Worm (Caenorhabditis elegans) whole organism, L2 larva: Measurements from ENCODE around the gene chdh-1.

Source experiments
- C34F6.9 ChIP-seq: fragments of 150-350 bp; optimal IDR thresholded peaks from 2 replicates; lab custom pipeline; 2014; ENCODE audit warnings: missing biosample characterization, missing genetic modification characterization
- F13H6.1 ChIP-seq: sonication (generic microtip); optimal IDR thresholded peaks from 2 replicates; lab custom pipeline; 2016; ENCODE audit warnings: missing genetic modification characterization, missing compliant biosample characterization
- R02D3.7 ChIP-seq: fragments of 150-350 bp; optimal IDR thresholded peaks from 2 replicates; lab custom pipeline; 2014; ENCODE audit warnings: missing biosample characterization, missing genetic modification characterization
- ZK546.5 ChIP-seq: sonication (generic microtip); optimal IDR thresholded peaks from 2 replicates; lab custom pipeline; 2017; ENCODE audit warnings: missing biosample characterization, missing genetic modification characterization
- alr-1 ChIP-seq: fragments of 150-350 bp; optimal IDR thresholded peaks from 2 replicates; lab custom pipeline; 2014; ENCODE audit warnings: missing biosample characterization, missing genetic modification characterization
- blmp-1 ChIP-seq: sonication (generic microtip); optimal IDR thresholded peaks from 2 replicates; lab custom pipeline; 2017; ENCODE audit warnings: missing genetic modification characterization, mild to moderate bottlenecking, missing compliant biosample characterization, antibody characterized with exemption, moderate library complexity; ENCODE audit not compliant: insufficient read depth
- ceh-16 ChIP-seq: fragments of 150-350 bp; optimal IDR thresholded peaks from 2 replicates; lab custom pipeline; 2014; ENCODE audit warnings: missing biosample characterization, missing genetic modification characterization
- ceh-82 ChIP-seq: fragments of 150-350 bp; optimal IDR thresholded peaks from 2 replicates; lab custom pipeline; 2014; ENCODE audit warnings: missing biosample characterization, missing genetic modification characterization
- crh-2 ChIP-seq: sonication (generic microtip); optimal IDR thresholded peaks from 2 replicates; lab custom pipeline; 2017; ENCODE audit warnings: missing biosample characterization, missing genetic modification characterization
- dmd-4 ChIP-seq: sonication (generic microtip); optimal IDR thresholded peaks from 2 replicates; lab custom pipeline; 2017; ENCODE audit warnings: missing biosample characterization, missing genetic modification characterization
- egl-27 ChIP-seq: sonication (generic microtip); optimal IDR thresholded peaks from 3 replicates; lab custom pipeline; 2017; ENCODE audit warnings: missing biosample characterization, missing genetic modification reagents, missing genetic modification characterization
- elt-3 ChIP-seq: sonication (generic microtip); optimal IDR thresholded peaks from 2 replicates; lab custom pipeline; 2017; ENCODE audit warnings: missing biosample characterization, missing genetic modification characterization
- fos-1 ChIP-seq: fragments of 150-350 bp; optimal IDR thresholded peaks from 2 replicates; lab custom pipeline; 2014; ENCODE audit warnings: missing biosample characterization, missing genetic modification characterization
- lin-13 ChIP-seq: fragments of 150-350 bp; optimal IDR thresholded peaks from 2 replicates; lab custom pipeline; 2014; ENCODE audit warnings: missing biosample characterization, missing genetic modification reagents, missing genetic modification characterization
- lin-39 ChIP-seq: fragments of 150-350 bp; optimal IDR thresholded peaks from 2 replicates; lab custom pipeline; 2014; ENCODE audit warnings: missing biosample characterization, missing genetic modification reagents, missing genetic modification characterization
- lsy-2 ChIP-seq, 2 experiments: fragments of 150-350 bp in 1 of 2; sonication (generic microtip) in 1 of 2; optimal IDR thresholded peaks; 2 replicates each; lab custom pipeline; 2014 to 2017; ENCODE audit warnings: missing biosample characterization in 2 of 2, missing genetic modification characterization in 2 of 2
- mab-5 ChIP-seq: fragments of 150-350 bp; optimal IDR thresholded peaks from 2 replicates; lab custom pipeline; 2014; ENCODE audit warnings: missing biosample characterization, missing genetic modification characterization
- mdl-1 ChIP-seq, 2 experiments: fragments of 150-350 bp in 1 of 2; sonication (generic microtip) in 1 of 2; optimal IDR thresholded peaks; 2 replicates each; lab custom pipeline; 2017; ENCODE audit warnings: missing biosample characterization in 2 of 2, missing genetic modification characterization in 2 of 2
- nhr-11 ChIP-seq: fragments of 150-350 bp; optimal IDR thresholded peaks from 2 replicates; lab custom pipeline; 2014; ENCODE audit warnings: missing biosample characterization, missing genetic modification characterization
- nhr-12 ChIP-seq: fragments of 150-350 bp; optimal IDR thresholded peaks from 2 replicates; lab custom pipeline; 2014; ENCODE audit warnings: missing biosample characterization, missing genetic modification characterization
- nhr-129 ChIP-seq: fragments of 150-350 bp; optimal IDR thresholded peaks from 2 replicates; lab custom pipeline; 2014; ENCODE audit warnings: missing biosample characterization, missing genetic modification characterization
- nhr-21 ChIP-seq: fragments of 150-350 bp; optimal IDR thresholded peaks from 2 replicates; lab custom pipeline; 2014; ENCODE audit warnings: missing biosample characterization, missing genetic modification characterization
- nhr-23 ChIP-seq: fragments of 150-350 bp; optimal IDR thresholded peaks from 2 replicates; lab custom pipeline; 2014; ENCODE audit warnings: missing biosample characterization, missing genetic modification reagents, missing genetic modification characterization
- nhr-237 ChIP-seq: fragments of 150-350 bp; optimal IDR thresholded peaks from 2 replicates; lab custom pipeline; 2014; ENCODE audit warnings: missing biosample characterization, missing genetic modification characterization
- nhr-25 ChIP-seq: fragments of 150-350 bp; sonication (generic microtip); optimal IDR thresholded peaks from 3 replicates; lab custom pipeline; 2014; ENCODE audit warnings: missing biosample characterization, missing genetic modification characterization
- nhr-6 ChIP-seq: fragments of 150-350 bp; optimal IDR thresholded peaks from 2 replicates; lab custom pipeline; 2014; ENCODE audit warnings: missing biosample characterization, missing genetic modification characterization
- nhr-77 ChIP-seq: fragments of 150-350 bp; optimal IDR thresholded peaks from 2 replicates; lab custom pipeline; 2014; ENCODE audit warnings: missing biosample characterization, missing genetic modification characterization
- sem-4 ChIP-seq: fragments of 150-350 bp; optimal IDR thresholded peaks from 2 replicates; lab custom pipeline; 2014; ENCODE audit warnings: missing biosample characterization, missing genetic modification reagents, missing genetic modification characterization
- skn-1 ChIP-seq: sonication (generic microtip); optimal IDR thresholded peaks from 2 replicates; lab custom pipeline; 2017; ENCODE audit warnings: missing biosample characterization, missing genetic modification characterization
- sma-9 ChIP-seq, 2 experiments: fragments of 150-350 bp in 1 of 2; sonication (generic microtip) in 1 of 2; optimal IDR thresholded peaks; 2 replicates each; lab custom pipeline; 2014 to 2016; ENCODE audit warnings: missing genetic modification characterization in 2 of 2, mild to moderate bottlenecking in 1 of 2, missing biosample characterization in 1 of 2, missing compliant biosample characterization in 1 of 2, missing genetic modification reagents in 1 of 2, moderate library complexity in 1 of 2
- snpc-4 ChIP-seq: fragments of 150-350 bp; optimal IDR thresholded peaks from 2 replicates; lab custom pipeline; 2014; ENCODE audit warnings: missing biosample characterization, missing genetic modification characterization
- unc-39 ChIP-seq: fragments of 150-350 bp; optimal IDR thresholded peaks from 2 replicates; lab custom pipeline; 2014; ENCODE audit warnings: missing biosample characterization, missing genetic modification characterization
- unc-55 ChIP-seq: fragments of 150-350 bp; sonication (generic microtip); optimal IDR thresholded peaks from 3 replicates; lab custom pipeline; 2014; ENCODE audit warnings: missing biosample characterization, missing genetic modification reagents, missing genetic modification characterization
- zag-1 ChIP-seq: fragments of 150-350 bp; optimal IDR thresholded peaks from 2 replicates; lab custom pipeline; 2014; ENCODE audit warnings: missing biosample characterization, missing genetic modification characterization
- ztf-1 ChIP-seq: fragments of 200-800 bp; sonication (Bioruptor generic); conservative IDR thresholded peaks from 2 replicates; pipeline ENCODE4 v1.3.6; 2022; ENCODE audit warnings: missing genetic modification characterization, missing compliant biosample characterization
- ztf-11 ChIP-seq: sonication (generic microtip); optimal IDR thresholded peaks from 2 replicates; lab custom pipeline; 2017; ENCODE audit warnings: missing biosample characterization, missing genetic modification characterization
- ztf-4 ChIP-seq: fragments of 150-350 bp; optimal IDR thresholded peaks from 2 replicates; lab custom pipeline; 2014; ENCODE audit warnings: missing biosample characterization, missing genetic modification characterization

The chdh-1 gene

DNA sequence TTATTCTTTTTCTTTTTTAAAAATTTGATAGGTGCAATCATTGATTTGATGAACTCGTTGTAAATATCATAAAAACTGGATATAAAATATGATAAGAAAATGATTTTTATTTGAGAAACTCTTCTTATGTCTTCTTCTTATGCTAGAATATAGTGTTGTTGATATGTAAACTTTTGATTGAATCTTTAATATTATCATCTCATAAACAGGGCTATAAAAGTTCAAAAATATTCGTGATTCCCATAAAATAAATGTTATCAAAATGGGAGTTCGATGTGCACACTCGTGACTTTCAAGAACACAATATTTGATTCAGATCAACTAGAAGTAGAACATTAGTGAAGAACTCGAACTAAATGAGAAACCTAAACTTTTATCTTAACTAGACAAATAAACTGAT is 40.2 kb upstream of the chdh-1 start:
- TF ChIP-seq nhr-129 (tag; lab: Kevin White, UChicago) = no peak
- peak; percentile 73 for TF ChIP-seq sma-9 (GFP tag; optimal IDR thresholded peaks at IDR 0.05; lab: Kevin White, UChicago)
- no peak for TF ChIP-seq sma-9 (tag; optimal IDR thresholded peaks at IDR 0.05; lab: Kevin White, UChicago)
- no peak for TF ChIP-seq unc-39 (tag; lab: Kevin White, UChicago)
- no peak for TF ChIP-seq lin-39 (tag; lab: Kevin White, UChicago)
- no peak for TF ChIP-seq snpc-4 (tag; lab: Kevin White, UChicago)
- TF ChIP-seq ztf-4 (tag; lab: Kevin White, UChicago) = peak; percentile 3
- TF ChIP-seq crh-2 (tag; lab: Kevin White, UChicago) = peak; percentile 35
- TF ChIP-seq nhr-21 (tag; lab: Kevin White, UChicago) = no peak
- TF ChIP-seq unc-55 = no peak
- TF ChIP-seq lin-13 = peak; percentile 10
- no peak for TF ChIP-seq elt-3
- TF ChIP-seq, all 48 proteins: peak for 4

ce11 chrII:8738244-8738643 is 39.5 kb upstream of the chdh-1 start:
- TF ChIP-seq nhr-12 = no peak
- no peak for TF ChIP-seq blmp-1 (tag; lab: Kevin White, UChicago)
- no peak for TF ChIP-seq snpc-4 (tag; lab: Kevin White, UChicago)
- TF ChIP-seq unc-55 = no peak
- no peak for TF ChIP-seq nhr-23 (tag; lab: Kevin White, UChicago)
- no peak for TF ChIP-seq nhr-21 (tag; lab: Kevin White, UChicago)
- no peak for TF ChIP-seq C34F6.9 (tag; lab: Kevin White, UChicago)
- no peak for TF ChIP-seq ceh-16 (tag; lab: Kevin White, UChicago)
- no peak for TF ChIP-seq unc-39 (tag; lab: Kevin White, UChicago)
- no peak for TF ChIP-seq crh-2 (tag; lab: Kevin White, UChicago)
- no peak for TF ChIP-seq ZK546.5 (tag; lab: Kevin White, UChicago)

ce11 chrII:8737456-8737855 is 38.7 kb upstream of the chdh-1 start, which contains the start of gene idpb-4:
idpb-4 (minus strand) TSS chrII:8737556.
- TF ChIP-seq lin-39 (tag; lab: Kevin White, UChicago) (no peak), R02D3.7 (tag; lab: Kevin White, UChicago) (no peak), nhr-77 (tag; lab: Kevin White, UChicago) (no peak), alr-1 (tag; lab: Kevin White, UChicago) (no peak), mdl-1 (tag; optimal IDR thresholded peaks at IDR 0.05; lab: Kevin White, UChicago) (no peak), elt-3 (no peak), unc-55 (no peak), nhr-11 (tag; lab: Kevin White, UChicago) (no peak), skn-1 (tag; lab: Kevin White, UChicago) (no peak), egl-27 (tag; lab: Kevin White, UChicago) (no peak), sem-4 (tag; lab: Kevin White, UChicago) (no peak), nhr-25 (tag; lab: Kevin White, UChicago) (no peak), nhr-23 (tag; lab: Kevin White, UChicago) (no peak), ceh-82 (tag; lab: Kevin White, UChicago) (no peak), lsy-2 (tag; optimal IDR thresholded peaks at IDR 0.05; lab: Kevin White, UChicago) (no peak), dmd-4 (tag; lab: Kevin White, UChicago) (no peak), F13H6.1 (no peak), ZK546.5 (tag; lab: Kevin White, UChicago) (no peak), fos-1 (tag; lab: Kevin White, UChicago) (no peak)

DNA sequence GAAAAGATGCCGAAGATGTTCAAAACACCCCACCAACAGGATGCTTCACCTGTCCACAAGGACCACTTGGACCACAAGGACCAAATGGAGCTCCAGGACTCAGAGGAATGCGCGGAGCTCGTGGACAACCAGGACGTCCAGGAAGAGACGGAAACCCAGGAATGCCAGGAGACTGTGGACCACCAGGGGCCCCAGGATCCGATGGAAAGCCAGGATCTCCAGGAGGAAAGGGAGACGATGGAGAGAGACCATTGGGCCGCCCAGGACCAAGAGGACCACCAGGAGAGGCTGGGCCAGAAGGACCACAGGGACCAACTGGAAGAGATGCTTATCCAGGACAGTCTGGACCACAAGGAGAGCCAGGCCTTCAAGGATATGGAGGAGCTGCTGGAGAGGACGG is 34.9 kb upstream of the chdh-1 start:
- TF ChIP-seq ztf-11 (tag; lab: Kevin White, UChicago) (no peak), nhr-237 (tag; lab: Kevin White, UChicago) (no peak), nhr-77 (tag; lab: Kevin White, UChicago) (no peak), nhr-6 (tag; lab: Kevin White, UChicago) (no peak), ZK546.5 (tag; lab: Kevin White, UChicago) (no peak), nhr-23 (tag; lab: Kevin White, UChicago) (no peak), dmd-4 (tag; lab: Kevin White, UChicago) (no peak), C34F6.9 (tag; lab: Kevin White, UChicago) (no peak), mab-5 (tag; lab: Kevin White, UChicago) (no peak), blmp-1 (tag; lab: Kevin White, UChicago) (no peak), ztf-1 (GFP tag; lab: Robert Waterston, UW) (no peak), ceh-82 (tag; lab: Kevin White, UChicago) (no peak), zag-1 (no peak), F13H6.1 (no peak), nhr-129 (tag; lab: Kevin White, UChicago) (no peak), nhr-12 (no peak), alr-1 (tag; lab: Kevin White, UChicago) (no peak), ceh-16 (tag; lab: Kevin White, UChicago) (no peak)
- TF ChIP-seq, all 48 proteins: peak for 0
